Worm (Caenorhabditis elegans): ENCODE measurements around the gene nhr-12.

The nhr-12 gene

ce11 chrV:10117465-10117864 is 33.6 kb upstream of the nhr-12 start, which contains the start of gene C08B6.5:
C08B6.5 (plus strand) TSS chrV:10117765.
- no peak for TF ChIP-seq C06A6.2 (GFP tag; conservative IDR thresholded peaks at IDR 0.05)
- TF ChIP-seq him-1 (tag; optimal IDR thresholded peaks at IDR 0.05), result no peak
- TF ChIP-seq egl-44 (GFP tag; IDR thresholded peaks at IDR 0.05), result no peak
- TF ChIP-seq dpff-1 (tag; optimal IDR thresholded peaks at IDR 0.05), result no peak
- no peak for TF ChIP-seq ZK185.1 (tag; optimal IDR thresholded peaks at IDR 0.05; ENCODE audit: poor library complexity, severe bottlenecking)
- no peak for TF ChIP-seq snpc-3.4 (tag; optimal IDR thresholded peaks at IDR 0.05)
- no peak for TF ChIP-seq pha-4 (tag; optimal IDR thresholded peaks at IDR 0.05)
- TF ChIP-seq madf-6 (GFP tag; IDR thresholded peaks at IDR 0.05), result no peak
- TF ChIP-seq Y79H2A.3 (GFP tag; conservative IDR thresholded peaks at IDR 0.05), result no peak
- TF ChIP-seq hmg-20 (GFP tag; IDR thresholded peaks at IDR 0.05), result no peak

- no peak for TF ChIP-seq B0019.2 (GFP tag; conservative IDR thresholded peaks at IDR 0.05)
- no peak for TF ChIP-seq tlf-1 (GFP tag; optimal IDR thresholded peaks at IDR 0.05)
- no peak for TF ChIP-seq tbx-9 (tag; optimal IDR thresholded peaks at IDR 0.05; ENCODE audit: borderline replicate concordance)
- TF ChIP-seq ccch-3 (GFP tag; optimal IDR thresholded peaks at IDR 0.05), result no peak
- TF ChIP-seq snpc-1.3 (tag; optimal IDR thresholded peaks at IDR 0.05; ENCODE audit: insufficient read depth), result no peak
- TF ChIP-seq B0035.1 (tag; optimal IDR thresholded peaks at IDR 0.05), result no peak
- TF ChIP-seq ZK185.1 (tag; optimal IDR thresholded peaks at IDR 0.05; ENCODE audit: poor library complexity, severe bottlenecking), result no peak
- no peak for TF ChIP-seq ztf-26 (tag; optimal IDR thresholded peaks at IDR 0.05)
- TF ChIP-seq tbp1 (GFP tag; optimal IDR thresholded peaks at IDR 0.05), result no peak
- TF ChIP-seq snpc-3.4 (tag; optimal IDR thresholded peaks at IDR 0.05), result no peak
- TF ChIP-seq attf-3 (GFP tag; conservative IDR thresholded peaks at IDR 0.05), result no peak
These were observed 30.5 kb upstream of the nhr-12 start, which contains the start of gene cht-5 for ce11 chrV:10114329-10114728. cht-5 (plus strand) TSS chrV:10114629.

ce11 chrV:10112187-10112586 is 28.3 kb upstream of the nhr-12 start, which contains the start of gene C08B6.3:
C08B6.3 (minus strand) TSS chrV:10112287.
- TF ChIP-seq aptf-3 (GFP tag; IDR thresholded peaks at IDR 0.05), result no peak
- no peak for TF ChIP-seq F22D6.2 (tag; optimal IDR thresholded peaks at IDR 0.05)
- TF ChIP-seq Y56A3A.18 (GFP tag; IDR thresholded peaks at IDR 0.05), result no peak
- no peak for TF ChIP-seq pha-4 (tag; optimal IDR thresholded peaks at IDR 0.05)
- TF ChIP-seq ztf-25 (GFP tag; IDR thresholded peaks at IDR 0.05), result no peak
- no peak for TF ChIP-seq lin-35 (GFP tag; optimal IDR thresholded peaks at IDR 0.05)
- TF ChIP-seq B0261.1 (tag; optimal IDR thresholded peaks at IDR 0.05), result no peak
- TF ChIP-seq tbx-9 (tag; optimal IDR thresholded peaks at IDR 0.05; ENCODE audit: borderline replicate concordance), result no peak
- no peak for TF ChIP-seq F39B2.1 (GFP tag; IDR thresholded peaks at IDR 0.05)
- no peak for TF ChIP-seq madf-3 (GFP tag; IDR thresholded peaks at IDR 0.05)
- TF ChIP-seq hlh-12 (tag; optimal IDR thresholded peaks at IDR 0.05), result no peak
- no peak for TF ChIP-seq B0035.1 (tag; optimal IDR thresholded peaks at IDR 0.05)
- no peak for TF ChIP-seq repo-1 (tag; optimal IDR thresholded peaks at IDR 0.05)
- TF ChIP-seq ccch-3 (GFP tag; optimal IDR thresholded peaks at IDR 0.05), result no peak
- TF ChIP-seq T07F8.4 (tag; optimal IDR thresholded peaks at IDR 0.05), result no peak
- no peak for TF ChIP-seq snpc-4 (GFP tag; optimal IDR thresholded peaks at IDR 0.05)
- no peak for TF ChIP-seq snpc-4 (tag; optimal IDR thresholded peaks at IDR 0.05)
- no peak for TF ChIP-seq rpc-1 (optimal IDR thresholded peaks at IDR 0.05)
- no peak for TF ChIP-seq rpc-1 (tag; optimal IDR thresholded peaks at IDR 0.05)

- TF ChIP-seq lin-40 (tag; optimal IDR thresholded peaks at IDR 0.05), result no peak
- TF ChIP-seq nfyb-1 (GFP tag; IDR thresholded peaks at IDR 0.05), result no peak
- no peak for TF ChIP-seq hlh-26 (GFP tag; conservative IDR thresholded peaks at IDR 0.05)
- no peak for TF ChIP-seq nhr-120 (GFP tag; IDR thresholded peaks at IDR 0.05)
- no peak for TF ChIP-seq Y53G8AR.9 (GFP tag; conservative IDR thresholded peaks at IDR 0.05)
- TF ChIP-seq B0261.1 (tag; optimal IDR thresholded peaks at IDR 0.05), result no peak
- no peak for TF ChIP-seq F49E8.2 (tag; optimal IDR thresholded peaks at IDR 0.05; ENCODE audit: insufficient read depth)
- no peak for TF ChIP-seq K12H6.12 (tag; optimal IDR thresholded peaks at IDR 0.05)
These were observed 27.3 kb upstream of the nhr-12 start for ce11 chrV:10111129-10111528.

All from whole organism, young adult.